Fruit fly (Drosophila melanogaster) whole organism, wandering third instar larva: ENCODE measurements around the gene TRAM.

ENCODE experiments used
- Abd-B ChIP-seq: fragments of >200 bp; optimal IDR thresholded peaks from 2 replicates; lab custom pipeline; 2017; ENCODE audit warnings: missing biosample characterization, missing genetic modification characterization
- Hr83 ChIP-seq: fragments of 200-300 bp; sonication (Bioruptor generic); optimal IDR thresholded peaks from 2 replicates; lab custom pipeline; 2016; ENCODE audit warnings: missing biosample characterization, mild to moderate bottlenecking, missing genetic modification characterization, moderate library complexity; ENCODE audit not compliant: poor library complexity, severe bottlenecking
- Rel ChIP-seq, 2 experiments: fragments of 200-800 bp; sonication (Bioruptor generic) in 1 of 2; optimal IDR thresholded peaks; 2 replicates in 1 of 2; 3 replicates in 1 of 2; lab custom pipeline; 2016 to 2019; ENCODE audit warnings: mild to moderate bottlenecking in 2 of 2, missing biosample characterization in 2 of 2, missing genetic modification characterization in 2 of 2, moderate library complexity in 1 of 2
- fru ChIP-seq: fragments of 200-800 bp; sonication (Bioruptor generic); optimal IDR thresholded peaks from 3 replicates; lab custom pipeline; 2016; ENCODE audit warnings: missing biosample characterization, mild to moderate bottlenecking, missing genetic modification characterization
- h ChIP-seq: fragments of 200-800 bp; sonication (Bioruptor generic); optimal IDR thresholded peaks from 3 replicates; lab custom pipeline; 2016; ENCODE audit warnings: missing biosample characterization, mild to moderate bottlenecking, missing genetic modification characterization
- lola ChIP-seq: fragments of >200 bp; optimal IDR thresholded peaks from 2 replicates; lab custom pipeline; 2017; ENCODE audit warnings: missing biosample characterization, missing genetic modification characterization
- psq ChIP-seq: fragments of 200-800 bp; sonication (Bioruptor generic); optimal IDR thresholded peaks from 3 replicates; lab custom pipeline; 2017; ENCODE audit warnings: missing biosample characterization, mild to moderate bottlenecking, missing genetic modification characterization, moderate library complexity

dm6 chrX:940580-941184, 5.7 kb downstream of the TRAM start, which contains the start of the genes CG3704 and mus81:
- TF ChIP-seq Abd-B (GFP tag; lab: Kevin White, UChicago) = no peak
- TF ChIP-seq h (GFP tag; lab: Kevin White, UChicago) = no peak
- TF ChIP-seq fru (GFP tag; lab: Kevin White, UChicago) = no peak
- no peak for TF ChIP-seq lola
- TF ChIP-seq psq = peak; percentile 4
- TF ChIP-seq Hr83 = no peak
- TF ChIP-seq Rel (GFP tag; optimal IDR thresholded peaks at IDR 0.05; lab: Kevin White, UChicago) = no peak
- no peak for TF ChIP-seq Rel (tag; optimal IDR thresholded peaks at IDR 0.05; lab: Kevin White, UChicago)
